Fruit fly (Drosophila melanogaster) whole organism, pupa: ENCODE data around the gene CG31650.
A peak's percentile ranks its signal among the peaks of the same experiment; 100 is the strongest.

Experiments
- CG10348 ChIP-seq: fragments of 200-800 bp; sonication (Bioruptor generic); IDR thresholded peaks from 2 replicates; pipeline ENCODE4 v1.3.6; 2022; ENCODE audit warnings: missing biosample characterization, missing genetic modification characterization
- CG12605 ChIP-seq: fragments of 200-800 bp; sonication (Bioruptor generic); IDR thresholded peaks from 2 replicates; pipeline ENCODE4 v1.3.6; 2022; ENCODE audit warnings: missing biosample characterization, missing genetic modification characterization
- CG13204 ChIP-seq: fragments of 200-800 bp; sonication (Bioruptor generic); optimal IDR thresholded peaks from 2 replicates; lab custom pipeline; 2018; ENCODE audit warnings: missing biosample characterization, mild to moderate bottlenecking, missing genetic modification characterization, moderate library complexity
- CG14655 ChIP-seq: fragments of 200-800 bp; sonication (Bioruptor generic); optimal IDR thresholded peaks from 3 replicates; lab custom pipeline; 2017; ENCODE audit warnings: mild to moderate bottlenecking, missing biosample characterization, missing genetic modification reagents, missing genetic modification characterization
- CG15710 ChIP-seq: fragments of 200-800 bp; sonication (Bioruptor generic); optimal IDR thresholded peaks from 2 replicates; lab custom pipeline; 2018; ENCODE audit warnings: missing biosample characterization, mild to moderate bottlenecking, missing genetic modification characterization, moderate library complexity
- CG17806 ChIP-seq: fragments of 200-800 bp; sonication (Bioruptor generic); optimal IDR thresholded peaks from 2 replicates; lab custom pipeline; 2018; ENCODE audit warnings: missing biosample characterization, mild to moderate bottlenecking, missing genetic modification characterization, moderate library complexity
- CG32121 ChIP-seq: fragments of 200-800 bp; sonication (Bioruptor generic); IDR thresholded peaks from 2 replicates; pipeline ENCODE4 v1.3.6; 2022; ENCODE audit warnings: missing biosample characterization, missing genetic modification characterization
- CG34367 ChIP-seq: fragments of 200-800 bp; sonication (Bioruptor generic); optimal IDR thresholded peaks from 2 replicates; lab custom pipeline; 2018; ENCODE audit warnings: missing biosample characterization, mild to moderate bottlenecking, missing genetic modification characterization
- CG4496 ChIP-seq: fragments of 200-800 bp; sonication (Bioruptor generic); IDR thresholded peaks from 3 replicates; pipeline ENCODE4 v1.3.6; 2022; ENCODE audit warnings: missing biosample characterization, missing genetic modification characterization
- CG8159 ChIP-seq: fragments of 200-800 bp; sonication (Bioruptor generic); optimal IDR thresholded peaks from 3 replicates; lab custom pipeline; 2018; ENCODE audit warnings: missing biosample characterization, mild to moderate bottlenecking, missing genetic modification characterization, moderate library complexity
- CG8301 ChIP-seq: fragments of 200-800 bp; sonication (Bioruptor generic); optimal IDR thresholded peaks from 2 replicates; lab custom pipeline; 2018; ENCODE audit warnings: missing biosample characterization, mild to moderate bottlenecking, missing genetic modification characterization
- CG9948 ChIP-seq: fragments of 200-800 bp; sonication (Bioruptor generic); optimal IDR thresholded peaks from 2 replicates; lab custom pipeline; 2018; ENCODE audit warnings: missing biosample characterization, mild to moderate bottlenecking, missing genetic modification characterization, moderate library complexity
- D1 ChIP-seq: fragments of 200-800 bp; sonication (Bioruptor generic); optimal IDR thresholded peaks from 2 replicates; lab custom pipeline; 2018; ENCODE audit warnings: missing biosample characterization, mild to moderate bottlenecking, missing genetic modification characterization, moderate library complexity
- EcR ChIP-seq: fragments of 200-800 bp; sonication (Bioruptor generic); optimal IDR thresholded peaks from 3 replicates; lab custom pipeline; 2019; ENCODE audit warnings: missing biosample characterization, missing genetic modification characterization, mild to moderate bottlenecking, moderate library complexity, missing genetic modification reagents
- Ets98B ChIP-seq: fragments of 200-800 bp; sonication (Bioruptor generic); IDR thresholded peaks from 2 replicates; pipeline ENCODE4 v1.3.6; 2022; ENCODE audit warnings: missing biosample characterization, missing genetic modification characterization
- Pif1A ChIP-seq: fragments of 200-800 bp; sonication (Bioruptor generic); optimal IDR thresholded peaks from 3 replicates; lab custom pipeline; 2016; ENCODE audit warnings: missing biosample characterization, missing genetic modification characterization
- Pif1B ChIP-seq: fragments of 200-800 bp; sonication (Bioruptor generic); optimal IDR thresholded peaks from 3 replicates; lab custom pipeline; 2016; ENCODE audit warnings: missing biosample characterization, missing genetic modification characterization
- Snoo ChIP-seq: fragments of 200-800 bp; sonication (Bioruptor generic); optimal IDR thresholded peaks from 3 replicates; lab custom pipeline; 2017; ENCODE audit warnings: missing biosample characterization, mild to moderate bottlenecking, missing genetic modification characterization, inconsistent platforms
- fd96Ca ChIP-seq: fragments of 200-800 bp; sonication (Bioruptor generic); IDR thresholded peaks from 3 replicates; pipeline ENCODE4 v1.3.6; 2022; ENCODE audit warnings: missing biosample characterization, missing genetic modification characterization
- gl ChIP-seq: fragments of 200-800 bp; sonication (Bioruptor generic); optimal IDR thresholded peaks from 2 replicates; lab custom pipeline; 2018; ENCODE audit warnings: missing biosample characterization, mild to moderate bottlenecking, missing genetic modification characterization
- rn ChIP-seq: fragments of 200-800 bp; sonication (Bioruptor generic); IDR thresholded peaks from 2 replicates; pipeline ENCODE4 v1.3.6; 2022; ENCODE audit warnings: missing biosample characterization, missing genetic modification characterization

Gene CG31650

DNA sequence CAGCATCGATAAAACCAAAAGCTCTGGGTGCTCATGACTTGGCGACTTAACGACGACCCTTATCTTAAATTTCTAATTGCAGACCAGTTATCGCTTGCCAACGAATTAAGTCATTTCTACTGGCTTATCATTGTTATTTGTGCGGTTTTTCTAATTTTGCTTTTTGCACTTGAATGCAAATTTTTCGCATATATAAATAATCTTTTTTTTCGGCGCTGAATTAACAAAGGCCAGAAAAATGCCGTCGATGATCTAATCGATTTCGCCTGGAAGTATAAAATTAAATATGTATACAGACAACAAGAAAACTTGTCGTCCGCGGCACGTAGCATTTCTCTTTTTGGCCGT lies 43.0 kb downstream of the CG31650 start:
- TF ChIP-seq Ets98B (GFP tag; lab: Robert Waterston, UW) (no peak), CG8159 (tag; lab: Kevin White, UChicago) (no peak), fd96Ca (no peak), CG32121 (no peak), D1 (tag; lab: Kevin White, UChicago) (no peak), Pif1B (no peak), CG14655 (GFP tag; lab: Kevin White, UChicago) (no peak), EcR (no peak)

DNA sequence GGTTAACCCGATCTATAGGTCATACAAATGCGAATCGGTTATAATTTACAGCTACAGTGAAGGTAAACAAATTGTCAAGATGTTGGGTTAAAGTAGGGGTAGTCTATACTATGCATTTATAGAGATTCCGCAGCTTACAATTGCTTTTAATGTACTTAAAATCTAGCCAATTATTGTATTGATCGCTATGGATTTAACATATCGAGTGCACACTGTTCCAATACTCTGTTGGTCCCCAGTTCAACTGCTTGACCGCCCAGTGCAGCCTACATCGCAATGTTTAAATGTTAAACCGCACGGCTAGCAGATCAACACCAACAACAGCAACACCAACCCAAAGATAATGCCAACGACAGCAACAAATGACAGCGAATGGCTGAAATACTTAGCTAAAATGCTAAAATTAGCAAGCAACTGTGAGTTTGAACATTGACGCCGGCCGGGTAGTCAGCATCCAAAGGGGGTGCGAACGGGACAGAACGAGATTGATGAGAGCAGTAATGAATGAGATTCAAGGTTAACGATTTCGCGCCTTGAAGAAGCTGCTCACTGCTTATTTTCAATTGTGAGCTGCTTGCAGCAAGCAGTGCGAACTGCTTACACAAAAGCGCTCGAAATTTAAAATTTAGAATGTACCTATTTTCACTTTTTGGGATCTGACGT lies 43.5 kb downstream of the CG31650 start:
- TF ChIP-seq CG17806 (tag; lab: Kevin White, UChicago) (no peak), CG8301 (tag; lab: Kevin White, UChicago) (no peak), D1 (tag; lab: Kevin White, UChicago) (no peak), rn (GFP tag; lab: Robert Waterston, UW) (peak; percentile 41; the same call in 1 of the 2 replicates), Ets98B (GFP tag; lab: Robert Waterston, UW) (peak; percentile 59), CG15710 (tag; lab: Kevin White, UChicago) (no peak), CG10348 (GFP tag; lab: Robert Waterston, UW) (peak; percentile 42), CG13204 (GFP tag; lab: Kevin White, UChicago) (no peak), CG14655 (GFP tag; lab: Kevin White, UChicago) (no peak), CG8159 (tag; lab: Kevin White, UChicago) (no peak), fd96Ca (peak; percentile 60; the same call in 2 of the 3 replicates), Pif1B (no peak), CG12605 (no peak), CG32121 (peak; percentile 33; the same call in 1 of the 2 replicates), CG4496 (GFP tag; lab: Robert Waterston, UW) (peak; percentile 70)

DNA sequence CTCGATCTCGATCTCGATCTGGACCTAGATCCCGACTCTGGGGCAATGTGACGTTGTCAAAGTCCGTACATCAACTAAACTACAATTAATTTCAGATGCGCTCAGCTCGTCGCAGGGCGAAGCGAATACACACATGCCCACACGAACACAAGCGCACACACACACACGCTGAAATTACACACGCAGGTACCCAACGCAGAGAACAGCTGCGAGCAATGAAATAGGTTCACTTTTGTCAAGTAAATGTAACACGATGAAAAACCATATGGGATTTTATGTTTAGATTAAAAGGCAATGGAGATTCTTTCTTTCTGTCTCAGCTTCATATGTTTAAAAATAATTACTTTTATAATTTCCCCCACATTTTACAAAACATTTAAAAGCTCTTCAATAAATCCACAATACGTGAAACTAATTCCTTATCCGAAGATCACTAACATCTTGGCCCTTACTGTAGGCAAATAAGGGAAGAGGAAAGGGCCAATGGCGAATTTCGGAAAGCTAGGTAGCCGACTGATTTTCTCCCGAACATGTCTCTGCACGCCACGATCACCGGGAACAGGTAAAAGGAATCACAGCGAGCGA lies 44.1 kb downstream of the CG31650 start:
- peak; percentile 83 for TF ChIP-seq CG17806 (tag; lab: Kevin White, UChicago)
- peak; percentile 87 for TF ChIP-seq CG9948 (tag; lab: Kevin White, UChicago)
- TF ChIP-seq rn (GFP tag; lab: Robert Waterston, UW) = 0 out of 2 replicates have a peak, but pooled peaks have one; percentile 7
- peak; percentile 47 for TF ChIP-seq EcR
- TF ChIP-seq CG32121 = peak; percentile 32
- peak; percentile 66 for TF ChIP-seq Ets98B (GFP tag; lab: Robert Waterston, UW)
- peak; percentile 59; the same call in 1 of the 2 replicates for TF ChIP-seq CG12605
- peak; percentile 83 for TF ChIP-seq CG13204 (GFP tag; lab: Kevin White, UChicago)
- no peak for TF ChIP-seq CG10348 (GFP tag; lab: Robert Waterston, UW)
- peak; percentile 66 for TF ChIP-seq gl (tag; lab: Kevin White, UChicago)
- TF ChIP-seq D1 (tag; lab: Kevin White, UChicago) = peak; percentile 85
- peak; percentile 87 for TF ChIP-seq Pif1A (GFP tag; lab: Kevin White, UChicago)
- peak; percentile 84 for TF ChIP-seq CG14655 (GFP tag; lab: Kevin White, UChicago)
- peak; percentile 70 for TF ChIP-seq CG8301 (tag; lab: Kevin White, UChicago)
- peak; percentile 91 for TF ChIP-seq CG8159 (tag; lab: Kevin White, UChicago)
- TF ChIP-seq CG34367 (tag; lab: Kevin White, UChicago) = peak; percentile 85
- peak; percentile 73 for TF ChIP-seq Snoo (tag; lab: Kevin White, UChicago)
- peak; percentile 63 for TF ChIP-seq CG4496 (GFP tag; lab: Robert Waterston, UW)
- TF ChIP-seq CG15710 (tag; lab: Kevin White, UChicago) = peak; percentile 93
- TF ChIP-seq Pif1B = peak; percentile 85
- peak; percentile 69 for TF ChIP-seq fd96Ca

DNA sequence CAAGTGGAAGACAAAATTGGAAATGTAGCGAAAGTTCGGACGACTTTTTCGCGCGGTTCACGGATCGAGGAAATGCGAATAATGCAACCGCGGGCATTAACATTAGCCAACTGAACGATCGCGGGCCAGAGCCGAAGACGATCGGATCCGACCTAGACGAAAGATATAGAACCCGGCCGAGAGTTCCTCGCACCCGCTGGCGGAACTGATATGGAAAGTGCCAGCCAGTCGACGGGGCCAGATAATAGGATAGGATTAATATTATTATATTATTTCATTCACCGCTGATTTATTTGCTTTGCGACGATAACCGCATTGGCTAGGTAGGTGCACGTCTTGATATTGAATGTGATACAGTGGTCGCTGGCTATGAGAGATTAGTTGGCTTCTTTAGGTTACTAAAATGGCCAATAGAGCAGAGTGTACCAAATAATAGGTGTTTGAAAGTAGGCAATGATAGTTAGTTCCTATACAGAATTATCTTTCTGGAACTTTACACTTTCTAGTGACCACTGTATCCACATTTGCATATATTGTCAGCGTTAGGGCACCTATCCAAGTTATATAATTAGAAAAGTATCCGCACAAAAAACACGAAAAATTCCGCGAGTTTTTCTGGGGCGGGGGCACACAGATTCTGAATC lies 45.0 kb downstream of the CG31650 start:
- peak; percentile 60 for TF ChIP-seq CG12605
- peak; percentile 65 for TF ChIP-seq Pif1B
- TF ChIP-seq CG8301 (tag; lab: Kevin White, UChicago) = peak; percentile 78
- no peak for TF ChIP-seq gl (tag; lab: Kevin White, UChicago)
- TF ChIP-seq CG32121 = peak; percentile 87
- peak; percentile 62 for TF ChIP-seq CG8159 (tag; lab: Kevin White, UChicago)
- peak; percentile 53 for TF ChIP-seq CG9948 (tag; lab: Kevin White, UChicago)
- TF ChIP-seq D1 (tag; lab: Kevin White, UChicago) = no peak
- TF ChIP-seq CG34367 (tag; lab: Kevin White, UChicago) = peak; percentile 54
- TF ChIP-seq CG17806 (tag; lab: Kevin White, UChicago) = peak; percentile 48
- TF ChIP-seq Snoo (tag; lab: Kevin White, UChicago) = peak; percentile 37
- TF ChIP-seq CG10348 (GFP tag; lab: Robert Waterston, UW) = peak; percentile 36; the same call in 1 of the 2 replicates
- TF ChIP-seq CG13204 (GFP tag; lab: Kevin White, UChicago) = no peak
- TF ChIP-seq fd96Ca = peak; percentile 92
- peak; percentile 90 for TF ChIP-seq Ets98B (GFP tag; lab: Robert Waterston, UW)
- TF ChIP-seq Pif1A (GFP tag; lab: Kevin White, UChicago) = peak; percentile 68
- TF ChIP-seq rn (GFP tag; lab: Robert Waterston, UW) = peak; percentile 83
- peak; percentile 87 for TF ChIP-seq CG4496 (GFP tag; lab: Robert Waterston, UW)
- TF ChIP-seq CG14655 (GFP tag; lab: Kevin White, UChicago) = peak; percentile 84
- TF ChIP-seq CG15710 (tag; lab: Kevin White, UChicago) = peak; percentile 52
- peak; percentile 80 for TF ChIP-seq EcR
